Worm (Caenorhabditis elegans) whole organism, young adult: ENCODE data around the gene rpap-3.

Source experiments
- D2030.7 ChIP-seq: fragments of 200-800 bp; sonication (Bioruptor generic); IDR thresholded peaks from 2 replicates; pipeline ENCODE4 v1.3.6; 2022; ENCODE audit warnings: missing genetic modification reagents, missing genetic modification characterization, missing compliant biosample characterization
- F33H1.4 ChIP-seq: fragments of 200-800 bp; sonication (Bioruptor generic); IDR thresholded peaks from 2 replicates; pipeline ENCODE4 v1.3.6; 2022; ENCODE audit warnings: missing genetic modification reagents, missing genetic modification characterization, missing compliant biosample characterization
- F39B2.1 ChIP-seq: fragments of 200-800 bp; sonication (Bioruptor generic); IDR thresholded peaks from 2 replicates; pipeline ENCODE4 v1.3.6; 2022; ENCODE audit warnings: missing genetic modification reagents, missing genetic modification characterization, missing compliant biosample characterization
- F52B5.7 ChIP-seq: sonication (generic microtip); optimal IDR thresholded peaks from 2 replicates; lab custom pipeline; 2016; ENCODE audit warnings: mild to moderate bottlenecking, missing genetic modification characterization, missing compliant biosample characterization
- F57A8.1 ChIP-seq: fragments of 200-800 bp; sonication (Bioruptor generic); optimal IDR thresholded peaks from 2 replicates; lab custom pipeline; 2018; ENCODE audit warnings: mild to moderate bottlenecking, missing genetic modification characterization, moderate library complexity, missing compliant biosample characterization
- K12H6.12 ChIP-seq: fragments of 200-800 bp; sonication (Bioruptor generic); optimal IDR thresholded peaks from 2 replicates; lab custom pipeline; 2018; ENCODE audit warnings: mild to moderate bottlenecking, missing genetic modification characterization, missing compliant biosample characterization
- T26A5.8 ChIP-seq: sonication (generic microtip); optimal IDR thresholded peaks from 2 replicates; lab custom pipeline; 2016; ENCODE audit warnings: missing genetic modification characterization, missing compliant biosample characterization
- Y53G8AR.9 ChIP-seq: fragments of 200-800 bp; sonication (Bioruptor generic); conservative IDR thresholded peaks from 2 replicates; pipeline ENCODE4 v1.3.6; 2022; ENCODE audit warnings: missing genetic modification reagents, missing genetic modification characterization, missing compliant biosample characterization
- Y56A3A.18 ChIP-seq: fragments of 200-800 bp; sonication (Bioruptor generic); IDR thresholded peaks from 2 replicates; pipeline ENCODE4 v1.3.6; 2022; ENCODE audit warnings: missing genetic modification reagents, missing genetic modification characterization, missing compliant biosample characterization
- Y79H2A.3 ChIP-seq: fragments of 200-800 bp; sonication (Bioruptor generic); conservative IDR thresholded peaks from 2 replicates; pipeline ENCODE4 v1.3.6; 2022; ENCODE audit warnings: missing genetic modification reagents, missing genetic modification characterization, missing compliant biosample characterization
- Y95B8A.8 ChIP-seq: fragments of 200-800 bp; sonication (Bioruptor generic); IDR thresholded peaks from 2 replicates; pipeline ENCODE4 v1.3.6; 2022; ENCODE audit warnings: missing genetic modification reagents, missing genetic modification characterization, missing compliant biosample characterization
- ZK185.1 ChIP-seq: sonication (generic microtip); optimal IDR thresholded peaks from 2 replicates; lab custom pipeline; 2016; ENCODE audit warnings: mild to moderate bottlenecking, missing genetic modification characterization, missing compliant biosample characterization; ENCODE audit not compliant: poor library complexity, severe bottlenecking
- aptf-2 ChIP-seq: fragments of 200-800 bp; sonication (Bioruptor generic); conservative IDR thresholded peaks from 2 replicates; pipeline ENCODE4 v1.3.6; 2022; ENCODE audit warnings: missing genetic modification reagents, missing genetic modification characterization, missing compliant biosample characterization
- bed-2 ChIP-seq: fragments of 200-800 bp; sonication (Bioruptor generic); IDR thresholded peaks from 2 replicates; pipeline ENCODE4 v1.3.6; 2022; ENCODE audit warnings: missing genetic modification reagents, missing genetic modification characterization, missing compliant biosample characterization
- cebp-1 ChIP-seq, 2 experiments: fragments of 200-800 bp in 1 of 2; sonication (Bioruptor generic) in 1 of 2; sonication (generic microtip) in 1 of 2; IDR thresholded peaks in 1 of 2; optimal IDR thresholded peaks in 1 of 2; 2 replicates each; pipeline versions ENCODE4 v1.3.6 to Lab custom; 2017 to 2022; ENCODE audit warnings: missing compliant biosample characterization in 2 of 2, missing genetic modification characterization in 2 of 2, mild to moderate bottlenecking in 1 of 2, missing genetic modification reagents in 1 of 2, moderate library complexity in 1 of 2
- ceh-27 ChIP-seq: fragments of 200-800 bp; sonication (Bioruptor generic); optimal IDR thresholded peaks from 2 replicates; lab custom pipeline; 2018; ENCODE audit warnings: mild to moderate bottlenecking, missing genetic modification characterization, moderate library complexity, missing compliant biosample characterization
- ceh-58 ChIP-seq: fragments of 200-800 bp; sonication (Bioruptor generic); IDR thresholded peaks from 2 replicates; pipeline ENCODE4 v1.3.6; 2022; ENCODE audit warnings: missing genetic modification characterization, missing compliant biosample characterization
- chd-7 ChIP-seq: sonication (generic microtip); optimal IDR thresholded peaks from 2 replicates; lab custom pipeline; 2016; ENCODE audit warnings: mild to moderate bottlenecking, missing genetic modification characterization, moderate library complexity, missing compliant biosample characterization
- dpff-1 ChIP-seq: sonication (generic microtip); optimal IDR thresholded peaks from 2 replicates; lab custom pipeline; 2017; ENCODE audit warnings: mild to moderate bottlenecking, missing genetic modification characterization, missing compliant biosample characterization
- efl-1 ChIP-seq: fragments of 150-350 bp; optimal IDR thresholded peaks from 2 replicates; lab custom pipeline; 2014; ENCODE audit warnings: missing biosample characterization, missing genetic modification reagents, missing genetic modification characterization
- egl-18 ChIP-seq: fragments of 200-800 bp; sonication (Bioruptor generic); IDR thresholded peaks from 2 replicates; pipeline ENCODE4 v1.3.6; 2022; ENCODE audit warnings: missing genetic modification reagents, missing genetic modification characterization, missing compliant biosample characterization
- egl-44 ChIP-seq: fragments of 200-800 bp; sonication (Bioruptor generic); IDR thresholded peaks from 2 replicates; pipeline ENCODE4 v1.3.6; 2022; ENCODE audit warnings: missing genetic modification reagents, missing genetic modification characterization, missing compliant biosample characterization
- hrde-1 ChIP-seq: sonication (generic microtip); optimal IDR thresholded peaks from 2 replicates; lab custom pipeline; 2016; ENCODE audit warnings: missing genetic modification characterization, mild to moderate bottlenecking, missing compliant biosample characterization, moderate library complexity, missing genotype, missing genetic modification reagents, borderline replicate concordance
- hsf-1 ChIP-seq: fragments of 200-800 bp; sonication (Bioruptor generic); IDR thresholded peaks from 2 replicates; pipeline ENCODE4 v1.3.6; 2022; ENCODE audit warnings: missing genetic modification reagents, missing genetic modification characterization, missing compliant biosample characterization
- lin-35 ChIP-seq, 3 experiments: fragments of 150-350 bp in 2 of 3; sonication (generic microtip) in 1 of 3; optimal IDR thresholded peaks; 2 replicates each; lab custom pipeline; 2014 to 2018; ENCODE audit warnings: missing biosample characterization in 3 of 3, missing genetic modification characterization in 3 of 3, missing genetic modification reagents in 3 of 3
- lin-54 ChIP-seq: fragments of 200-800 bp; sonication (Bioruptor generic); optimal IDR thresholded peaks from 2 replicates; lab custom pipeline; 2018; ENCODE audit warnings: mild to moderate bottlenecking, missing genetic modification characterization, missing compliant biosample characterization
- madf-6 ChIP-seq: fragments of 200-800 bp; sonication (Bioruptor generic); IDR thresholded peaks from 2 replicates; pipeline ENCODE4 v1.3.6; 2022; ENCODE audit warnings: missing genetic modification reagents, missing genetic modification characterization, missing compliant biosample characterization
- mxl-1 ChIP-seq: sonication (generic microtip); optimal IDR thresholded peaks from 2 replicates; lab custom pipeline; 2016; ENCODE audit warnings: missing genetic modification characterization, missing compliant biosample characterization
- nhr-120 ChIP-seq: fragments of 200-800 bp; sonication (Bioruptor generic); IDR thresholded peaks from 2 replicates; pipeline ENCODE4 v1.3.6; 2022; ENCODE audit warnings: missing genetic modification characterization, missing compliant biosample characterization
- nhr-179 ChIP-seq: sonication (generic microtip); optimal IDR thresholded peaks from 2 replicates; lab custom pipeline; 2016; ENCODE audit warnings: mild to moderate bottlenecking, missing genetic modification characterization, missing compliant biosample characterization
- nhr-27 ChIP-seq: fragments of 200-800 bp; sonication (Bioruptor generic); optimal IDR thresholded peaks from 2 replicates; lab custom pipeline; 2018; ENCODE audit warnings: mild to moderate bottlenecking, missing genetic modification characterization, moderate library complexity, missing compliant biosample characterization
- rec-8 ChIP-seq, 2 experiments: sonication (generic microtip); optimal IDR thresholded peaks; 2 replicates each; lab custom pipeline; 2016; ENCODE audit warnings: mild to moderate bottlenecking in 2 of 2, missing genetic modification characterization in 2 of 2, missing genetic modification reagents in 2 of 2, missing genotype in 2 of 2, missing biosample characterization in 1 of 2, missing compliant biosample characterization in 1 of 2, moderate library complexity in 1 of 2
- sdz-38 ChIP-seq: sonication (generic microtip); optimal IDR thresholded peaks from 2 replicates; lab custom pipeline; 2016; ENCODE audit warnings: missing genotype, missing genetic modification characterization, missing compliant biosample characterization
- sea-2 ChIP-seq: fragments of 200-800 bp; sonication (Bioruptor generic); IDR thresholded peaks from 2 replicates; pipeline ENCODE4 v1.3.6; 2022; ENCODE audit warnings: missing genetic modification characterization, missing compliant biosample characterization
- snpc-1.1 ChIP-seq: sonication (generic microtip); optimal IDR thresholded peaks from 2 replicates; lab custom pipeline; 2017; ENCODE audit warnings: missing genetic modification characterization, mild to moderate bottlenecking, missing compliant biosample characterization, antibody characterized with exemption, moderate library complexity, missing genotype, missing genetic modification reagents; ENCODE audit not compliant: insufficient read depth
- snpc-1.3 ChIP-seq: sonication (generic microtip); optimal IDR thresholded peaks from 2 replicates; lab custom pipeline; 2017; ENCODE audit warnings: missing genetic modification characterization, mild to moderate bottlenecking, missing compliant biosample characterization, antibody characterized with exemption, moderate library complexity, missing genotype, missing genetic modification reagents; ENCODE audit not compliant: insufficient read depth
- sptf-2 ChIP-seq: fragments of 200-800 bp; sonication (Bioruptor generic); optimal IDR thresholded peaks from 2 replicates; lab custom pipeline; 2018; ENCODE audit warnings: mild to moderate bottlenecking, missing genetic modification characterization, missing compliant biosample characterization
- unc-62 ChIP-seq: fragments of 150-350 bp; optimal IDR thresholded peaks from 2 replicates; lab custom pipeline; 2014; ENCODE audit warnings: missing biosample characterization, missing genetic modification reagents, missing genetic modification characterization
- zfh-2 ChIP-seq: fragments of 200-800 bp; sonication (Bioruptor generic); conservative IDR thresholded peaks from 2 replicates; pipeline ENCODE4 v1.3.6; 2022; ENCODE audit warnings: missing genetic modification reagents, missing genetic modification characterization, missing compliant biosample characterization
- ztf-18 ChIP-seq: sonication (generic microtip); optimal IDR thresholded peaks from 2 replicates; lab custom pipeline; 2016; ENCODE audit warnings: missing genotype, mild to moderate bottlenecking, missing genetic modification characterization, missing compliant biosample characterization
- ztf-25 ChIP-seq: fragments of 200-800 bp; sonication (Bioruptor generic); IDR thresholded peaks from 2 replicates; pipeline ENCODE4 v1.3.6; 2022; ENCODE audit warnings: missing genetic modification reagents, missing genetic modification characterization, missing compliant biosample characterization
- ztf-26 ChIP-seq: sonication (generic microtip); optimal IDR thresholded peaks from 2 replicates; lab custom pipeline; 2017; ENCODE audit warnings: missing genetic modification characterization, missing compliant biosample characterization

rpap-3 gene

ce11 chrIV:7778865-7779264, at the start of gene rpap-3:
Gene rpap-3, minus strand, starts transcription at chrIV:7778965.
- no peak for TF ChIP-seq ZK185.1 (tag; lab: Kevin White, UChicago)
- no peak for TF ChIP-seq unc-62 (GFP tag; lab: Kevin White, UChicago)
- no peak for TF ChIP-seq K12H6.12
- TF ChIP-seq nhr-120: no peak
- TF ChIP-seq Y79H2A.3 (GFP tag; lab: Robert Waterston, UW): no peak
- no peak for TF ChIP-seq Y56A3A.18 (GFP tag; lab: Robert Waterston, UW)
- no peak for TF ChIP-seq ztf-18 (tag; lab: Kevin White, UChicago)
- TF ChIP-seq ceh-58 (GFP tag; lab: Robert Waterston, UW): no peak
- TF ChIP-seq mxl-1 (tag; lab: Kevin White, UChicago): no peak
- no peak for TF ChIP-seq sea-2 (GFP tag; lab: Robert Waterston, UW)
- TF ChIP-seq chd-7 (tag; lab: Kevin White, UChicago): no peak
- TF ChIP-seq cebp-1 (GFP tag; IDR thresholded peaks at IDR 0.05; lab: Robert Waterston, UW): no peak
- peak; percentile 8 for TF ChIP-seq cebp-1 (tag; optimal IDR thresholded peaks at IDR 0.05; lab: Kevin White, UChicago)
- no peak for TF ChIP-seq aptf-2
- no peak for TF ChIP-seq snpc-1.3
- TF ChIP-seq madf-6 (GFP tag; lab: Robert Waterston, UW): peak; percentile 30; the same call in 1 of the 2 replicates
- no peak for TF ChIP-seq F33H1.4 (GFP tag; lab: Robert Waterston, UW)
- no peak for TF ChIP-seq T26A5.8 (tag; lab: Kevin White, UChicago)
- TF ChIP-seq ceh-27 (GFP tag; lab: Kevin White, UChicago): no peak
- TF ChIP-seq efl-1 (GFP tag; lab: Kevin White, UChicago): no peak
- TF ChIP-seq zfh-2: no peak
- TF ChIP-seq D2030.7: no peak
- no peak for TF ChIP-seq egl-18 (GFP tag; lab: Robert Waterston, UW)
- no peak for TF ChIP-seq rec-8 (tag; optimal IDR thresholded peaks at IDR 0.05; lab: Kevin White, UChicago)
- TF ChIP-seq lin-35 (GFP tag; optimal IDR thresholded peaks at IDR 0.05; lab: Kevin White, UChicago): no peak
- no peak for TF ChIP-seq sptf-2 (GFP tag; lab: Kevin White, UChicago)
- peak; percentile 8 for TF ChIP-seq hrde-1 (tag; lab: Kevin White, UChicago)

ce11 chrIV:7824649-7825048, 45.9 kb upstream of the rpap-3 start:
- TF ChIP-seq rec-8 (tag; optimal IDR thresholded peaks at IDR 0.05; lab: Kevin White, UChicago) (no peak), nhr-179 (tag; lab: Kevin White, UChicago) (no peak), nhr-27 (tag; lab: Kevin White, UChicago) (no peak), egl-44 (GFP tag; lab: Robert Waterston, UW) (no peak), F39B2.1 (GFP tag; lab: Robert Waterston, UW) (no peak), sdz-38 (tag; lab: Kevin White, UChicago) (no peak), lin-54 (GFP tag; lab: Kevin White, UChicago) (no peak), aptf-2 (no peak), snpc-1.1 (tag; lab: Kevin White, UChicago) (no peak), sptf-2 (GFP tag; lab: Kevin White, UChicago) (no peak), Y53G8AR.9 (no peak), bed-2 (GFP tag; lab: Robert Waterston, UW) (no peak), F52B5.7 (tag; lab: Kevin White, UChicago) (no peak), F57A8.1 (GFP tag; lab: Kevin White, UChicago) (no peak), hsf-1 (no peak), Y95B8A.8 (GFP tag; lab: Robert Waterston, UW) (no peak), ztf-26 (no peak), ztf-25 (no peak), dpff-1 (tag; lab: Kevin White, UChicago) (no peak), D2030.7 (no peak)
